Fruit fly (Drosophila melanogaster) whole organism, embryonic: ENCODE results near the gene CG43850.

Source experiments
- Atf3 ChIP-seq: fragments of 200-800 bp; sonication (Bioruptor generic); optimal IDR thresholded peaks from 3 replicates; lab custom pipeline; 2016; ENCODE audit warnings: missing biosample characterization, missing genetic modification characterization
- CG10274 ChIP-seq: fragments of 200-800 bp; sonication (Bioruptor generic); optimal IDR thresholded peaks from 3 replicates; lab custom pipeline; 2017; ENCODE audit warnings: missing biosample characterization, mild to moderate bottlenecking, missing genetic modification characterization
- CG10321 ChIP-seq: fragments of 200-800 bp; sonication (Bioruptor generic); IDR thresholded peaks from 2 replicates; pipeline ENCODE4 v1.3.6; 2022; ENCODE audit warnings: missing biosample characterization, missing genetic modification characterization
- CG10462 ChIP-seq: fragments of 200-800 bp; sonication (Bioruptor generic); optimal IDR thresholded peaks from 2 replicates; lab custom pipeline; 2016; ENCODE audit warnings: missing biosample characterization, missing genetic modification characterization
- CG11398 ChIP-seq: fragments of 200-800 bp; sonication (Bioruptor generic); optimal IDR thresholded peaks from 2 replicates; lab custom pipeline; 2016; ENCODE audit warnings: missing biosample characterization, missing genetic modification characterization
- CG11695 ChIP-seq: fragments of 200-800 bp; sonication (Bioruptor generic); IDR thresholded peaks from 3 replicates; pipeline ENCODE4 v1.3.6; 2022; ENCODE audit warnings: missing biosample characterization, missing genetic modification characterization
- CG15269 ChIP-seq: fragments of 200-800 bp; sonication (Bioruptor generic); optimal IDR thresholded peaks from 2 replicates; lab custom pipeline; 2018; ENCODE audit warnings: missing biosample characterization, mild to moderate bottlenecking, missing genetic modification characterization, moderate library complexity
- CG1603 ChIP-seq: fragments of 200-800 bp; sonication (Bioruptor generic); optimal IDR thresholded peaks from 2 replicates; lab custom pipeline; 2019; ENCODE audit warnings: missing biosample characterization, mild to moderate bottlenecking, missing genetic modification characterization, moderate library complexity
- CG1647 ChIP-seq: fragments of 200-800 bp; sonication (Bioruptor generic); optimal IDR thresholded peaks from 3 replicates; lab custom pipeline; 2016; ENCODE audit warnings: missing biosample characterization, missing genetic modification characterization
- CG17361 ChIP-seq: fragments of 200-800 bp; sonication (Bioruptor generic); IDR thresholded peaks from 3 replicates; pipeline ENCODE4 v1.3.6; 2022; ENCODE audit warnings: missing biosample characterization, missing genetic modification characterization
- CG3163 ChIP-seq: fragments of 200-800 bp; sonication (Bioruptor generic); optimal IDR thresholded peaks from 3 replicates; lab custom pipeline; 2016; ENCODE audit warnings: missing biosample characterization, missing genetic modification characterization
- CG3281 ChIP-seq: fragments of 200-800 bp; sonication (Bioruptor generic); optimal IDR thresholded peaks from 3 replicates; lab custom pipeline; 2017; ENCODE audit warnings: missing biosample characterization, mild to moderate bottlenecking, missing genetic modification characterization
- CG6813 ChIP-seq: fragments of 200-800 bp; sonication (Bioruptor generic); optimal IDR thresholded peaks from 2 replicates; lab custom pipeline; 2017; ENCODE audit warnings: missing biosample characterization, missing genetic modification characterization, mild to moderate bottlenecking, moderate library complexity, missing genetic modification reagents
- CG7271 ChIP-seq: fragments of 200-800 bp; sonication (Bioruptor generic); optimal IDR thresholded peaks from 2 replicates; lab custom pipeline; 2018; ENCODE audit warnings: missing biosample characterization, mild to moderate bottlenecking, missing genetic modification characterization, moderate library complexity
- CG7963 ChIP-seq: fragments of 200-800 bp; sonication (Bioruptor generic); IDR thresholded peaks from 3 replicates; pipeline ENCODE4 v1.3.6; 2022; ENCODE audit warnings: missing biosample characterization, missing genetic modification characterization; ENCODE audit not compliant: partially characterized antibody
- Camta ChIP-seq: fragments of 200-800 bp; sonication (Bioruptor generic); optimal IDR thresholded peaks from 2 replicates; lab custom pipeline; 2016; ENCODE audit warnings: missing biosample characterization, missing genetic modification characterization
- Chrac-16 ChIP-seq: fragments of 200-800 bp; sonication (Bioruptor generic); optimal IDR thresholded peaks from 3 replicates; lab custom pipeline; 2016; ENCODE audit warnings: missing biosample characterization, missing genetic modification characterization
- D ChIP-seq, 2 experiments: fragments of 200-800 bp in 1 of 2; fragments of >200 bp in 1 of 2; sonication (Bioruptor generic) in 1 of 2; optimal IDR thresholded peaks; 2 replicates in 1 of 2; 3 replicates in 1 of 2; lab custom pipeline; 2017; ENCODE audit warnings: mild to moderate bottlenecking in 1 of 2, missing biosample characterization in 1 of 2, missing genetic modification characterization in 1 of 2, missing genetic modification reagents in 1 of 2
- Dbx ChIP-seq: fragments of 200-800 bp; sonication (Bioruptor generic); IDR thresholded peaks from 3 replicates; pipeline ENCODE4 v1.3.6; 2022; ENCODE audit warnings: missing biosample characterization, missing genetic modification characterization
- Doc2 ChIP-seq: fragments of 200-800 bp; sonication (Bioruptor generic); IDR thresholded peaks from 2 replicates; pipeline ENCODE4 v1.3.6; 2022; ENCODE audit warnings: missing biosample characterization, missing genetic modification characterization
- Ets65A ChIP-seq: fragments of 200-800 bp; sonication (Bioruptor generic); peaks from one replicate; lab custom pipeline; 2016; ENCODE audit warnings: missing biosample characterization, missing genetic modification characterization
- Ets97D ChIP-seq: fragments of 200-800 bp; sonication (Bioruptor generic); optimal IDR thresholded peaks from 3 replicates; lab custom pipeline; 2016; ENCODE audit warnings: missing biosample characterization, missing genetic modification characterization
- Hand ChIP-seq: fragments of 200-800 bp; sonication (Bioruptor generic); optimal IDR thresholded peaks from 2 replicates; lab custom pipeline; 2017; ENCODE audit warnings: mild to moderate bottlenecking, missing biosample characterization, missing genetic modification reagents, missing genetic modification characterization
- Hmx ChIP-seq: fragments of 200-800 bp; sonication (Bioruptor generic); optimal IDR thresholded peaks from 2 replicates; lab custom pipeline; 2016; ENCODE audit warnings: missing biosample characterization, missing genetic modification characterization
- Hsf ChIP-seq: fragments of 200-800 bp; sonication (Bioruptor generic); optimal IDR thresholded peaks from 3 replicates; lab custom pipeline; 2016; ENCODE audit warnings: missing biosample characterization, missing genetic modification characterization
- Kr ChIP-seq: fragments of 200-800 bp; sonication (Bioruptor generic); optimal IDR thresholded peaks from 2 replicates; lab custom pipeline; 2017; ENCODE audit warnings: missing biosample characterization, mild to moderate bottlenecking, missing genetic modification characterization
- Lim3 ChIP-seq: fragments of 200-800 bp; sonication (Bioruptor generic); IDR thresholded peaks from 2 replicates; pipeline ENCODE4 v1.3.6; 2022; ENCODE audit warnings: missing biosample characterization, missing genetic modification characterization
- Six4 ChIP-seq: fragments of 200-800 bp; sonication (Bioruptor generic); optimal IDR thresholded peaks from 2 replicates; lab custom pipeline; 2016; ENCODE audit warnings: missing biosample characterization, missing genetic modification characterization
- Sox100B ChIP-seq: fragments of 200-800 bp; sonication (Bioruptor generic); optimal IDR thresholded peaks from 3 replicates; lab custom pipeline; 2018; ENCODE audit warnings: missing biosample characterization, mild to moderate bottlenecking, missing genetic modification characterization
- Spps ChIP-seq: fragments of 200-800 bp; sonication (Bioruptor generic); optimal IDR thresholded peaks from 2 replicates; lab custom pipeline; 2018; ENCODE audit warnings: missing biosample characterization, mild to moderate bottlenecking, missing genetic modification characterization
- amos ChIP-seq: fragments of 200-800 bp; sonication (Bioruptor generic); IDR thresholded peaks from 2 replicates; pipeline ENCODE4 v1.3.6; 2022; ENCODE audit warnings: missing biosample characterization, missing genetic modification characterization; ENCODE audit not compliant: partially characterized antibody
- cato ChIP-seq: fragments of 200-800 bp; sonication (Bioruptor generic); optimal IDR thresholded peaks from 2 replicates; lab custom pipeline; 2016; ENCODE audit warnings: missing biosample characterization, missing genetic modification characterization, borderline replicate concordance
- cwo ChIP-seq: fragments of 200-800 bp; sonication (Bioruptor generic); optimal IDR thresholded peaks from 3 replicates; lab custom pipeline; 2017; ENCODE audit warnings: missing biosample characterization, missing genetic modification characterization, mild to moderate bottlenecking, moderate library complexity, missing genetic modification reagents
- disco-r ChIP-seq: fragments of 200-800 bp; sonication (Bioruptor generic); optimal IDR thresholded peaks from 2 replicates; lab custom pipeline; 2016; ENCODE audit warnings: missing biosample characterization, missing genetic modification characterization
- ems ChIP-seq: fragments of 200-800 bp; sonication (Bioruptor generic); optimal IDR thresholded peaks from 3 replicates; lab custom pipeline; 2016; ENCODE audit warnings: missing biosample characterization, missing genetic modification characterization
- eve ChIP-seq, 2 experiments: fragments of >200 bp; optimal IDR thresholded peaks; 2 replicates each; lab custom pipeline; 2017; ENCODE audit warnings: missing biosample characterization in 2 of 2, missing genetic modification characterization in 2 of 2
- fru ChIP-seq: fragments of >200 bp; optimal IDR thresholded peaks from 2 replicates; lab custom pipeline; 2017
- ftz-f1 ChIP-seq: fragments of 200-800 bp; sonication (Bioruptor generic); optimal IDR thresholded peaks from 2 replicates; lab custom pipeline; 2016; ENCODE audit warnings: missing biosample characterization, missing genetic modification characterization
- gem ChIP-seq: fragments of 200-800 bp; sonication (Bioruptor generic); optimal IDR thresholded peaks from 2 replicates; lab custom pipeline; 2019; ENCODE audit warnings: missing biosample characterization, mild to moderate bottlenecking, missing genetic modification characterization, moderate library complexity
- grau ChIP-seq: fragments of 200-800 bp; optimal IDR thresholded peaks from 3 replicates; lab custom pipeline; 2019; ENCODE audit warnings: missing biosample characterization, mild to moderate bottlenecking, missing genetic modification characterization, moderate library complexity
- gsb ChIP-seq: fragments of 200-800 bp; sonication (Bioruptor generic); IDR thresholded peaks from 2 replicates; pipeline ENCODE4 v1.3.6; 2022; ENCODE audit warnings: missing biosample characterization, missing genetic modification characterization
- gsb-n ChIP-seq: fragments of 200-800 bp; sonication (Bioruptor generic); optimal IDR thresholded peaks from 3 replicates; lab custom pipeline; 2018; ENCODE audit warnings: missing biosample characterization, mild to moderate bottlenecking, missing genetic modification characterization
- gt ChIP-seq: fragments of 200-800 bp; sonication (Bioruptor generic); IDR thresholded peaks from 2 replicates; pipeline ENCODE4 v1.3.6; 2022; ENCODE audit warnings: missing biosample characterization, missing genetic modification characterization
- h ChIP-seq: fragments of >200 bp; optimal IDR thresholded peaks from 2 replicates; lab custom pipeline; 2017
- onecut ChIP-seq: fragments of 200-800 bp; sonication (Bioruptor generic); IDR thresholded peaks from 2 replicates; pipeline ENCODE4 v1.3.6; 2022; ENCODE audit warnings: missing biosample characterization, missing genetic modification characterization
- phol ChIP-seq: fragments of 200-800 bp; sonication (Bioruptor generic); optimal IDR thresholded peaks from 3 replicates; lab custom pipeline; 2018; ENCODE audit warnings: missing biosample characterization, mild to moderate bottlenecking, missing genetic modification characterization, moderate library complexity
- run ChIP-seq: fragments of 200-800 bp; sonication (Bioruptor generic); optimal IDR thresholded peaks from 3 replicates; lab custom pipeline; 2018; ENCODE audit warnings: missing biosample characterization, mild to moderate bottlenecking, missing genetic modification characterization
- seq ChIP-seq: fragments of 200-800 bp; sonication (Bioruptor generic); IDR thresholded peaks from 2 replicates; pipeline ENCODE4 v1.3.6; 2022; ENCODE audit warnings: missing biosample characterization, missing genetic modification characterization
- sisA ChIP-seq: fragments of 200-800 bp; sonication (Bioruptor generic); IDR thresholded peaks from 2 replicates; pipeline ENCODE4 v1.3.6; 2022; ENCODE audit warnings: missing biosample characterization, missing genetic modification characterization
- slbo ChIP-seq: fragments of 200-800 bp; sonication (Bioruptor generic); IDR thresholded peaks from 2 replicates; pipeline ENCODE4 v1.3.6; 2022; ENCODE audit warnings: missing biosample characterization, missing genetic modification characterization
- sob ChIP-seq: fragments of 200-800 bp; sonication (Bioruptor generic); IDR thresholded peaks from 2 replicates; pipeline ENCODE4 v1.3.6; 2022; ENCODE audit warnings: missing biosample characterization, missing genetic modification characterization
- trh ChIP-seq: fragments of 200-800 bp; sonication (Bioruptor generic); optimal IDR thresholded peaks from 2 replicates; lab custom pipeline; 2016; ENCODE audit warnings: missing biosample characterization, missing genetic modification characterization

The CG43850 gene

DNA sequence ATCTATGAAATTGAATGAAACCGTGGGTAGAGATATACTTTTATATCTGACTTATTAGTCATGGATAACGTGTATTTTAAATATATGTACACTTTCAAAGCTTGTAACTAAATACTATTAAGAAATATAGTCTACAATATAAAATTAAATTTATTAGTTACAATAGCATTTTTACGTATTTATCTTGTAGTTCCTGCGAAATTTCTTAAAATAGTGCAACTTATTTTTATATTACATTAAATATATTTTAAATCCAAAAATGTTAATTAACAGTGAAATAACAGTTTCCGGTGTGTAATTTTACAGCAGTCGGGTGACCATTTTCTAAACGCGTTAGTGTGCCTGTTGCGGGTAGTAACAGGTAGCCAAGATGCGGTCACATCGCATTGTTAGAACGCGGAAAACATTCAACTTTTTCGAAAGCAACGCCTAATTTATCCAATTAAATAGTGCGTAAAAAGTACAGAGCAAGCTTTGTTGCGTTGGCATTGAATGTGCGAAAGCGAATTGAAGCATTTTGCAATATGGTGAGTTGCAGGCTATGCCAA is 16.5 kb upstream of the CG43850 start, which contains the start of the genes CG10859 and CG7110 (continued):
- TF ChIP-seq trh (GFP tag; lab: Kevin White, UChicago) (no peak), ems (GFP tag; lab: Kevin White, UChicago) (no peak), CG10462 (GFP tag; lab: Kevin White, UChicago) (no peak), gsb (GFP tag; lab: Robert Waterston, UW) (no peak), Hsf (GFP tag; lab: Kevin White, UChicago) (peak; percentile 31), eve (GFP tag; optimal IDR thresholded peaks at IDR 0.05; lab: Kevin White, UChicago) (no peak), amos (GFP tag; lab: Robert Waterston, UW) (peak; percentile 30; the same call in 1 of the 2 replicates), Six4 (GFP tag; lab: Kevin White, UChicago) (no peak), Sox100B (GFP tag; lab: Kevin White, UChicago) (peak; percentile 52), CG7963 (GFP tag; lab: Robert Waterston, UW) (no peak), phol (tag; lab: Kevin White, UChicago) (peak; percentile 69), D (optimal IDR thresholded peaks at IDR 0.05; lab: Kevin White, UChicago) (no peak), D (GFP tag; optimal IDR thresholded peaks at IDR 0.05; lab: Kevin White, UChicago) (no peak), CG7271 (tag; lab: Kevin White, UChicago) (peak; percentile 46), Ets97D (GFP tag; lab: Kevin White, UChicago) (peak; percentile 98), cato (GFP tag; lab: Kevin White, UChicago) (no peak), CG1603 (tag; lab: Kevin White, UChicago) (peak; percentile 81), Hand (GFP tag; lab: Kevin White, UChicago) (no peak), CG15269 (peak; percentile 33), Dbx (GFP tag; lab: Robert Waterston, UW) (no peak), gt (GFP tag; lab: Robert Waterston, UW) (no peak), run (tag; lab: Kevin White, UChicago) (no peak), Doc2 (GFP tag; lab: Robert Waterston, UW) (no peak), CG3163 (GFP tag; lab: Kevin White, UChicago) (no peak), Ets65A (peak; percentile 70), sisA (GFP tag; lab: Robert Waterston, UW) (no peak), cwo (GFP tag; lab: Kevin White, UChicago) (no peak), CG6813 (GFP tag; lab: Kevin White, UChicago) (peak; percentile 29), CG3281 (GFP tag; lab: Kevin White, UChicago) (peak; percentile 69), Atf3 (GFP tag; lab: Kevin White, UChicago) (no peak), Camta (GFP tag; lab: Kevin White, UChicago) (no peak), fru (lab: Kevin White, UChicago) (no peak), onecut (GFP tag; lab: Robert Waterston, UW) (peak; percentile 52), CG17361 (GFP tag; lab: Robert Waterston, UW) (peak; percentile 38; the same call in 2 of the 3 replicates), seq (GFP tag; lab: Robert Waterston, UW) (no peak), CG1647 (no peak), sob (GFP tag; lab: Robert Waterston, UW) (no peak), gsb-n (tag; lab: Kevin White, UChicago) (peak; percentile 45), gem (tag; lab: Kevin White, UChicago) (peak; percentile 25), CG10321 (no peak), grau (tag; lab: Kevin White, UChicago) (peak; percentile 51), Lim3 (GFP tag; lab: Robert Waterston, UW) (no peak), Chrac-16 (GFP tag; lab: Kevin White, UChicago) (no peak), h (lab: Kevin White, UChicago) (no peak), ftz-f1 (no peak), disco-r (GFP tag; lab: Kevin White, UChicago) (no peak), Spps (tag; lab: Kevin White, UChicago) (no peak), CG11695 (GFP tag; lab: Robert Waterston, UW) (no peak), CG11398 (GFP tag; lab: Kevin White, UChicago) (no peak), slbo (GFP tag; lab: Robert Waterston, UW) (no peak), Kr (GFP tag; lab: Kevin White, UChicago) (no peak), CG10274 (GFP tag; lab: Kevin White, UChicago) (no peak), Hmx (GFP tag; lab: Kevin White, UChicago) (no peak)
